Worm (Caenorhabditis elegans): ENCODE data around the gene F44E5.5.

The F44E5.5 gene

ce11 chrII:11721604-11722003 lies 37.9 kb upstream of the F44E5.5 start:
- TF ChIP-seq hlh-4 (tag; optimal IDR thresholded peaks at IDR 0.05) (no peak), nhr-237 (tag; optimal IDR thresholded peaks at IDR 0.05) (no peak), F16B12.6 (tag; optimal IDR thresholded peaks at IDR 0.05) (no peak), C16A3.4 (tag; optimal IDR thresholded peaks at IDR 0.05) (no peak), zag-1 (tag; optimal IDR thresholded peaks at IDR 0.05) (no peak)

- TF ChIP-seq skn-1 (tag; optimal IDR thresholded peaks at IDR 0.05) (no peak), swsn-7 (tag; optimal IDR thresholded peaks at IDR 0.05) (no peak), pax-3 (tag; optimal IDR thresholded peaks at IDR 0.05) (peak; percentile 2), egl-27 (tag; optimal IDR thresholded peaks at IDR 0.05) (no peak), nhr-19 (GFP tag; conservative IDR thresholded peaks at IDR 0.05) (no peak), fkh-8 (tag; optimal IDR thresholded peaks at IDR 0.05) (peak; percentile 90), sox-4 (tag; optimal IDR thresholded peaks at IDR 0.05) (peak; percentile 17), nhr-71 (tag; optimal IDR thresholded peaks at IDR 0.05) (peak; percentile 11)
These were observed 37.3 kb upstream of the F44E5.5 start for ce11 chrII:11722164-11722563.

ce11 chrII:11723904-11724303 lies 35.6 kb upstream of the F44E5.5 start, which contains the start of gene ldh-1:
Gene ldh-1 (plus strand): TSS chrII:11724204.
- peak; percentile 40 for TF ChIP-seq dsc-1 (tag; optimal IDR thresholded peaks at IDR 0.05)
- no peak for TF ChIP-seq ces-1 (GFP tag; optimal IDR thresholded peaks at IDR 0.05)

ce11 chrII:11724362-11724761 lies 35.1 kb upstream of the F44E5.5 start:
- no peak for TF ChIP-seq ztf-11 (tag; optimal IDR thresholded peaks at IDR 0.05)
- TF ChIP-seq mep-1 (tag; optimal IDR thresholded peaks at IDR 0.05): peak; percentile 48
- TF ChIP-seq ceh-82 (tag; optimal IDR thresholded peaks at IDR 0.05): peak in 1 of 3 experiments; percentile 41
- no peak for TF ChIP-seq ama-1 (optimal IDR thresholded peaks at IDR 0.05)
- no peak for TF ChIP-seq nhr-28 (tag; optimal IDR thresholded peaks at IDR 0.05)
- no peak for TF ChIP-seq hpl-2 (GFP tag; optimal IDR thresholded peaks at IDR 0.05)
- TF ChIP-seq vab-15 (tag; optimal IDR thresholded peaks at IDR 0.05): no peak
- no peak for TF ChIP-seq lin-13 (GFP tag; optimal IDR thresholded peaks at IDR 0.05)
- TF ChIP-seq elt-3 (tag; optimal IDR thresholded peaks at IDR 0.05): no peak
- TF ChIP-seq alr-1 (tag; optimal IDR thresholded peaks at IDR 0.05; ENCODE audit: borderline replicate concordance): no peak
- peak; percentile 29 for TF ChIP-seq irx-1 (tag; optimal IDR thresholded peaks at IDR 0.05)
- no peak for TF ChIP-seq lir-3 (tag; optimal IDR thresholded peaks at IDR 0.05; ENCODE audit: poor library complexity)
- TF ChIP-seq sox-4 (tag; optimal IDR thresholded peaks at IDR 0.05): no peak
- TF ChIP-seq blmp-1 (tag; optimal IDR thresholded peaks at IDR 0.05): peak; percentile 59
- TF ChIP-seq rnt-1 (tag; optimal IDR thresholded peaks at IDR 0.05): peak; percentile 39
- TF ChIP-seq xbp-1 (tag; optimal IDR thresholded peaks at IDR 0.05): peak; percentile 44
- no peak for TF ChIP-seq ceh-88 (GFP tag; IDR thresholded peaks at IDR 0.05)
- no peak for TF ChIP-seq unc-62 (GFP tag; optimal IDR thresholded peaks at IDR 0.05)
- TF ChIP-seq ceh-8 (GFP tag; optimal IDR thresholded peaks at IDR 0.05): no peak
- TF ChIP-seq lin-39 (tag; optimal IDR thresholded peaks at IDR 0.05): no peak
- TF ChIP-seq nhr-85 (tag): peak; percentile 57
- no peak for TF ChIP-seq lin-15B (tag; optimal IDR thresholded peaks at IDR 0.05)
- TF ChIP-seq nhr-76 (tag; optimal IDR thresholded peaks at IDR 0.05): no peak
- TF ChIP-seq fkh-4 (tag; optimal IDR thresholded peaks at IDR 0.05; ENCODE audit: borderline replicate concordance): no peak
- no peak for TF ChIP-seq fkh-8 (tag; optimal IDR thresholded peaks at IDR 0.05)
- peak; percentile 50 for TF ChIP-seq nhr-47 (tag; optimal IDR thresholded peaks at IDR 0.05)
- TF ChIP-seq tlp-1 (tag; optimal IDR thresholded peaks at IDR 0.05): no peak
- TF ChIP-seq fos-1 (tag; optimal IDR thresholded peaks at IDR 0.05): no peak
- TF ChIP-seq unc-30 (tag; optimal IDR thresholded peaks at IDR 0.05): no peak
- no peak for TF ChIP-seq egl-27 (tag; optimal IDR thresholded peaks at IDR 0.05)
- TF ChIP-seq C16A3.4 (tag; optimal IDR thresholded peaks at IDR 0.05): no peak
- TF ChIP-seq fkh-10 (GFP tag; optimal IDR thresholded peaks at IDR 0.05): peak; percentile 61
- TF ChIP-seq nhr-12 (tag; optimal IDR thresholded peaks at IDR 0.05): no peak
- no peak for TF ChIP-seq zag-1 (tag; optimal IDR thresholded peaks at IDR 0.05)
- TF ChIP-seq mef-2 (tag; optimal IDR thresholded peaks at IDR 0.05): no peak
- TF ChIP-seq ces-1 (GFP tag; optimal IDR thresholded peaks at IDR 0.05): peak; percentile 1
- no peak for TF ChIP-seq aly-2 (tag; optimal IDR thresholded peaks at IDR 0.05)
- TF ChIP-seq lin-35 (GFP tag; optimal IDR thresholded peaks at IDR 0.05): peak; percentile 27 to 52
- no peak for TF ChIP-seq isw-1 (GFP tag; IDR thresholded peaks at IDR 0.05)

All from whole organism, L1 larva.